Worm (Caenorhabditis elegans) whole organism, L4 larva: ENCODE results near the gene stdh-2.

ENCODE experiments used
- F44E2.7 ChIP-seq: fragments of 200-800 bp; sonication (Bioruptor generic); IDR thresholded peaks from 2 replicates; pipeline ENCODE4 v2.1.2; 2022; ENCODE audit warnings: missing genetic modification characterization, missing compliant biosample characterization
- Y48G9A.11 ChIP-seq: fragments of 200-800 bp; sonication (Bioruptor generic); IDR thresholded peaks from 2 replicates; pipeline ENCODE4 v1.3.6; 2022; ENCODE audit warnings: missing genetic modification reagents, missing genetic modification characterization, missing compliant biosample characterization
- aha-1 ChIP-seq: fragments of 150-350 bp; peaks from one replicate; lab custom pipeline; 2014; ENCODE audit warnings: missing biosample characterization, missing genetic modification characterization
- ama-1 ChIP-seq: fragments of 150-350 bp; optimal IDR thresholded peaks from 2 replicates; lab custom pipeline; 2014; ENCODE audit warnings: inconsistent platforms, mixed read lengths
- ceh-20 ChIP-seq: fragments of 200-800 bp; sonication (Bioruptor generic); IDR thresholded peaks from 2 replicates; pipeline ENCODE4 v1.3.6; 2022; ENCODE audit warnings: missing genetic modification reagents, missing genetic modification characterization, missing compliant biosample characterization
- ceh-32 ChIP-seq: sonication (generic microtip); optimal IDR thresholded peaks from 2 replicates; lab custom pipeline; 2016; ENCODE audit warnings: mild to moderate bottlenecking, missing genetic modification characterization, missing compliant biosample characterization; ENCODE audit not compliant: poor library complexity
- ceh-62 ChIP-seq: sonication (generic microtip); optimal IDR thresholded peaks from 2 replicates; lab custom pipeline; 2017; ENCODE audit warnings: missing biosample characterization, missing genetic modification characterization
- ceh-82 ChIP-seq: sonication (generic microtip); optimal IDR thresholded peaks from 2 replicates; lab custom pipeline; 2017; ENCODE audit warnings: missing biosample characterization, missing genetic modification characterization
- daf-16 ChIP-seq, 3 experiments: sonication (generic microtip); optimal IDR thresholded peaks; 2 replicates each; lab custom pipeline; 2016 to 2017; ENCODE audit warnings: missing genetic modification characterization in 3 of 3, missing genetic modification reagents in 3 of 3, mild to moderate bottlenecking in 2 of 3, missing compliant biosample characterization in 2 of 3, missing biosample characterization in 1 of 3, moderate library complexity in 1 of 3
- dmd-6 ChIP-seq: fragments of 200-800 bp; sonication (Bioruptor generic); IDR thresholded peaks from 2 replicates; pipeline ENCODE4 v1.3.6; 2022; ENCODE audit warnings: missing genetic modification reagents, missing genetic modification characterization, missing compliant biosample characterization
- egl-27 ChIP-seq: sonication (generic microtip); optimal IDR thresholded peaks from 3 replicates; lab custom pipeline; 2017; ENCODE audit warnings: missing biosample characterization, missing genetic modification reagents, missing genetic modification characterization
- lim-7 ChIP-seq: fragments of 200-800 bp; sonication (Bioruptor generic); IDR thresholded peaks from 2 replicates; pipeline ENCODE4 v1.3.6; 2022; ENCODE audit warnings: missing genetic modification characterization, missing compliant biosample characterization
- lin-29 ChIP-seq: fragments of 200-800 bp; sonication (Bioruptor generic); IDR thresholded peaks from 2 replicates; pipeline ENCODE4 v1.3.6; 2022; ENCODE audit warnings: missing genetic modification reagents, missing genetic modification characterization, missing compliant biosample characterization
- lin-38 ChIP-seq: fragments of 200-800 bp; sonication (Bioruptor generic); IDR thresholded peaks from 2 replicates; pipeline ENCODE4 v1.3.6; 2022; ENCODE audit warnings: missing genetic modification reagents, missing genetic modification characterization, missing compliant biosample characterization
- lin-39 ChIP-seq: fragments of 150-350 bp; optimal IDR thresholded peaks from 2 replicates; lab custom pipeline; 2014; ENCODE audit warnings: missing biosample characterization, missing genetic modification reagents, missing genetic modification characterization
- madf-9 ChIP-seq: fragments of 200-800 bp; sonication (Bioruptor generic); conservative IDR thresholded peaks from 2 replicates; pipeline ENCODE4 v1.3.6; 2022; ENCODE audit warnings: missing genetic modification reagents, missing genetic modification characterization, missing compliant biosample characterization
- mxl-2 ChIP-seq: fragments of 200-800 bp; sonication (Bioruptor generic); conservative IDR thresholded peaks from 2 replicates; pipeline ENCODE4 v1.3.6; 2022; ENCODE audit warnings: missing genetic modification reagents, missing genetic modification characterization, missing compliant biosample characterization
- mxl-3 ChIP-seq: fragments of 200-800 bp; sonication (Bioruptor generic); optimal IDR thresholded peaks from 2 replicates; lab custom pipeline; 2018; ENCODE audit warnings: mild to moderate bottlenecking, missing genetic modification characterization, missing compliant biosample characterization
- nhr-10 ChIP-seq: fragments of 150-350 bp; optimal IDR thresholded peaks from 2 replicates; lab custom pipeline; 2014; ENCODE audit warnings: missing biosample characterization, missing genetic modification characterization
- nhr-111 ChIP-seq: fragments of 200-800 bp; sonication (Bioruptor generic); optimal IDR thresholded peaks from 2 replicates; lab custom pipeline; 2018; ENCODE audit warnings: mild to moderate bottlenecking, missing genetic modification characterization, missing compliant biosample characterization
- nhr-28 ChIP-seq: fragments of 150-350 bp; optimal IDR thresholded peaks from 2 replicates; lab custom pipeline; 2014; ENCODE audit warnings: missing biosample characterization, missing genetic modification characterization
- nhr-42 ChIP-seq: fragments of 200-800 bp; sonication (Bioruptor generic); IDR thresholded peaks from 2 replicates; pipeline ENCODE4 v1.3.6; 2022; ENCODE audit warnings: missing genetic modification characterization, missing compliant biosample characterization
- nhr-6 ChIP-seq: fragments of 150-350 bp; optimal IDR thresholded peaks from 2 replicates; lab custom pipeline; 2014; ENCODE audit warnings: missing biosample characterization, missing genetic modification characterization
- pha-4 ChIP-seq, 2 experiments: fragments of 150-350 bp in 1 of 2; fragments of 200-800 bp in 1 of 2; sonication (Bioruptor generic) in 1 of 2; IDR thresholded peaks in 1 of 2; optimal IDR thresholded peaks in 1 of 2; 2 replicates each; pipeline versions ENCODE4 v1.3.6 to Lab custom; 2014 to 2022; ENCODE audit warnings: missing genetic modification characterization in 2 of 2, missing genetic modification reagents in 2 of 2, missing biosample characterization in 1 of 2, missing compliant biosample characterization in 1 of 2
- php-3 ChIP-seq: fragments of 200-800 bp; sonication (Bioruptor generic); IDR thresholded peaks from 2 replicates; pipeline ENCODE4 v1.3.6; 2022; ENCODE audit warnings: missing genetic modification reagents, missing genetic modification characterization, missing compliant biosample characterization
- sdz-12 ChIP-seq: fragments of 200-800 bp; sonication (Bioruptor generic); optimal IDR thresholded peaks from 2 replicates; lab custom pipeline; 2018; ENCODE audit warnings: mild to moderate bottlenecking, missing genetic modification characterization, missing compliant biosample characterization
- set-16 ChIP-seq: fragments of 200-800 bp; sonication (Bioruptor generic); IDR thresholded peaks from 2 replicates; pipeline ENCODE4 v1.3.6; 2022; ENCODE audit warnings: missing genetic modification reagents, missing genetic modification characterization, missing compliant biosample characterization
- unc-62 ChIP-seq, 3 experiments: fragments of 150-350 bp in 1 of 3; sonication (generic microtip); optimal IDR thresholded peaks in 2 of 3; peaks in 1 of 3; 1 replicate in 1 of 3; 2 replicates in 2 of 3; lab custom pipeline; 2014 to 2017; ENCODE audit warnings: missing biosample characterization in 3 of 3, missing genetic modification characterization in 3 of 3, missing genetic modification reagents in 3 of 3, missing genotype in 1 of 3
- ztf-11 ChIP-seq: fragments of 150-350 bp; optimal IDR thresholded peaks from 2 replicates; lab custom pipeline; 2014; ENCODE audit warnings: missing biosample characterization, missing genetic modification characterization

Gene stdh-2

ce11 chrV:16201730-16202129, 22.4 kb upstream of the stdh-2 start, which contains the start of gene F11A5.17:
TSS of gene F11A5.17 (plus strand) at chrV:16202030.
- TF ChIP-seq pha-4 (GFP tag; IDR thresholded peaks at IDR 0.05; lab: Robert Waterston, UW), result no peak
- TF ChIP-seq pha-4 (tag; optimal IDR thresholded peaks at IDR 0.05; lab: Kevin White, UChicago), result no peak
- peak in 1 of 2 experiments; percentile 15 for TF ChIP-seq unc-62 (GFP tag; optimal IDR thresholded peaks at IDR 0.05 in 1 of 2; lab: Kevin White, UChicago)
- TF ChIP-seq unc-62 (tag; optimal IDR thresholded peaks at IDR 0.05; lab: Kevin White, UChicago), result no peak

ce11 chrV:16202618-16203017, 21.5 kb upstream of the stdh-2 start, which contains the start of gene F11A5.18:
TSS of gene F11A5.18 (plus strand) at chrV:16202918.
- TF ChIP-seq dmd-6 (GFP tag; lab: Robert Waterston, UW), result no peak
- no peak for TF ChIP-seq ceh-32
- no peak for TF ChIP-seq ama-1 (lab: Kevin White, UChicago)
- no peak for TF ChIP-seq ztf-11 (tag; lab: Kevin White, UChicago)
- no peak for TF ChIP-seq php-3
- no peak for TF ChIP-seq ceh-20 (GFP tag; lab: Robert Waterston, UW)
- no peak for TF ChIP-seq lin-29 (GFP tag; lab: Robert Waterston, UW)
- TF ChIP-seq mxl-2 (GFP tag; lab: Robert Waterston, UW), result no peak
- TF ChIP-seq Y48G9A.11, result no peak
- no peak for TF ChIP-seq egl-27 (tag; lab: Kevin White, UChicago)
- TF ChIP-seq ceh-82 (tag; lab: Kevin White, UChicago), result no peak
- no peak for TF ChIP-seq sdz-12 (GFP tag; lab: Kevin White, UChicago)
- no peak for TF ChIP-seq nhr-111 (GFP tag; lab: Kevin White, UChicago)
- no peak for TF ChIP-seq lin-38 (GFP tag; lab: Robert Waterston, UW)
- TF ChIP-seq mxl-3 (GFP tag; lab: Kevin White, UChicago), result no peak

ce11 chrV:16204888-16205287, 19.2 kb upstream of the stdh-2 start, which contains the start of gene irld-26:
TSS of gene irld-26 (plus strand) at chrV:16205188.
- peak in 1 of 2 experiments; percentile 13 for TF ChIP-seq unc-62 (GFP tag; optimal IDR thresholded peaks at IDR 0.05 in 1 of 2; lab: Kevin White, UChicago)
- no peak for TF ChIP-seq unc-62 (tag; optimal IDR thresholded peaks at IDR 0.05; lab: Kevin White, UChicago)
- no peak for TF ChIP-seq ceh-62 (tag; lab: Kevin White, UChicago)

- peak; percentile 80 for TF ChIP-seq aha-1 (tag; lab: Kevin White, UChicago)
- no peak for TF ChIP-seq set-16 (GFP tag; lab: Robert Waterston, UW)
- no peak for TF ChIP-seq nhr-42 (GFP tag; lab: Robert Waterston, UW)
These were observed 14.3 kb upstream of the stdh-2 start, which contains the start of gene oac-15 for ce11 chrV:16209837-16210236. TSS of gene oac-15 (minus strand) at chrV:16209937.

ce11 chrV:16210257-16211002, 13.7 kb upstream of the stdh-2 start, which contains the start of gene F11A5.16:
TSS of gene F11A5.16 (plus strand) at chrV:16210952.
- no peak for TF ChIP-seq unc-62 (GFP tag; optimal IDR thresholded peaks at IDR 0.05 in 1 of 2; lab: Kevin White, UChicago)
- no peak for TF ChIP-seq unc-62 (tag; optimal IDR thresholded peaks at IDR 0.05; lab: Kevin White, UChicago)
- TF ChIP-seq nhr-6 (tag; lab: Kevin White, UChicago), result no peak
- peak; percentile 63 for TF ChIP-seq set-16 (GFP tag; lab: Robert Waterston, UW)

ce11 chrV:16211713-16212112, 12.4 kb upstream of the stdh-2 start:
- TF ChIP-seq aha-1 (tag; lab: Kevin White, UChicago), result peak; percentile 8
- no peak for TF ChIP-seq nhr-10 (tag; lab: Kevin White, UChicago)
- no peak for TF ChIP-seq lin-38 (GFP tag; lab: Robert Waterston, UW)
- peak in 1 of 2 experiments; percentile 60 for TF ChIP-seq unc-62 (GFP tag; optimal IDR thresholded peaks at IDR 0.05 in 1 of 2; lab: Kevin White, UChicago)
- no peak for TF ChIP-seq unc-62 (tag; optimal IDR thresholded peaks at IDR 0.05; lab: Kevin White, UChicago)
- no peak for TF ChIP-seq daf-16 (GFP tag; optimal IDR thresholded peaks at IDR 0.05; lab: Kevin White, UChicago)
- no peak for TF ChIP-seq daf-16 (tag; optimal IDR thresholded peaks at IDR 0.05; lab: Kevin White, UChicago)
- TF ChIP-seq lin-39, result no peak
- no peak for TF ChIP-seq lim-7
- TF ChIP-seq F44E2.7, result no peak
- TF ChIP-seq nhr-28 (tag; lab: Kevin White, UChicago), result peak; percentile 9
- no peak for TF ChIP-seq madf-9 (GFP tag; lab: Robert Waterston, UW)
- TF ChIP-seq egl-27 (tag; lab: Kevin White, UChicago), result no peak
